Worm (Caenorhabditis elegans) whole organism, midembryonic: ENCODE data around the gene gcy-34.

Source experiments
- T22C8.4 ChIP-seq: fragments of 200-800 bp; sonication (Bioruptor generic); IDR thresholded peaks from 2 replicates; pipeline ENCODE4 v1.3.6; 2022; ENCODE audit warnings: missing genetic modification characterization, missing compliant biosample characterization
- cog-1 ChIP-seq: sonication (generic microtip); optimal IDR thresholded peaks from 2 replicates; lab custom pipeline; 2016; ENCODE audit warnings: missing genetic modification characterization, missing compliant biosample characterization
- flt-1 ChIP-seq: fragments of 200-800 bp; sonication (Bioruptor generic); IDR thresholded peaks from 2 replicates; pipeline ENCODE4 v1.3.6; 2022; ENCODE audit warnings: missing genetic modification characterization, missing compliant biosample characterization
- klf-2 ChIP-seq: fragments of 200-800 bp; sonication (Bioruptor generic); conservative IDR thresholded peaks from 2 replicates; pipeline ENCODE4 v1.3.6; 2022; ENCODE audit warnings: missing genetic modification reagents, missing genetic modification characterization, missing compliant biosample characterization
- med-1 ChIP-seq: sonication (generic microtip); optimal IDR thresholded peaks from 2 replicates; lab custom pipeline; 2017; ENCODE audit warnings: missing genetic modification characterization, mild to moderate bottlenecking, missing compliant biosample characterization, antibody characterized with exemption, missing genetic modification reagents; ENCODE audit not compliant: insufficient read depth
- ref-1 ChIP-seq: fragments of 200-800 bp; sonication (Bioruptor generic); conservative IDR thresholded peaks from 2 replicates; pipeline ENCODE4 v1.3.6; 2022; ENCODE audit warnings: missing genetic modification reagents, missing genetic modification characterization, missing compliant biosample characterization
- tab-1 ChIP-seq: fragments of 200-800 bp; sonication (Bioruptor generic); IDR thresholded peaks from 2 replicates; pipeline ENCODE4 v1.3.6; 2022; ENCODE audit warnings: missing genetic modification characterization, missing compliant biosample characterization
- ztf-23 ChIP-seq: fragments of 200-800 bp; sonication (Bioruptor generic); IDR thresholded peaks from 2 replicates; pipeline ENCODE4 v1.3.6; 2022; ENCODE audit warnings: missing genetic modification reagents, missing genetic modification characterization, missing compliant biosample characterization
- ztf-29 ChIP-seq: fragments of 200-800 bp; sonication (Bioruptor generic); IDR thresholded peaks from 2 replicates; pipeline ENCODE4 v1.3.6; 2022; ENCODE audit warnings: missing genetic modification reagents, missing genetic modification characterization, missing compliant biosample characterization

Gene gcy-34

ce11 chrV:13420640-13421039, 34.9 kb upstream of the gcy-34 start, which contains the start of gene srv-8:
Gene srv-8 (minus strand): TSS chrV:13420740.
- TF ChIP-seq ref-1 (GFP tag; lab: Robert Waterston, UW) (no peak), ztf-23 (no peak), cog-1 (tag; lab: Kevin White, UChicago) (no peak), T22C8.4 (no peak), klf-2 (no peak), med-1 (GFP tag; lab: Kevin White, UChicago) (no peak), flt-1 (GFP tag; lab: Robert Waterston, UW) (no peak), tab-1 (GFP tag; lab: Robert Waterston, UW) (no peak), ztf-29 (GFP tag; lab: Robert Waterston, UW) (no peak)

ce11 chrV:13417513-13417912, 31.8 kb upstream of the gcy-34 start, which contains the start of gene F53F1.6:
Gene F53F1.6 (minus strand): TSS chrV:13417613.
- TF ChIP-seq ztf-29 (GFP tag; lab: Robert Waterston, UW): no peak
- no peak for TF ChIP-seq ztf-23
- no peak for TF ChIP-seq flt-1 (GFP tag; lab: Robert Waterston, UW)
- no peak for TF ChIP-seq cog-1 (tag; lab: Kevin White, UChicago)
- TF ChIP-seq tab-1 (GFP tag; lab: Robert Waterston, UW): no peak
- TF ChIP-seq T22C8.4: no peak
- no peak for TF ChIP-seq klf-2
- TF ChIP-seq med-1 (GFP tag; lab: Kevin White, UChicago): no peak
- no peak for TF ChIP-seq ref-1 (GFP tag; lab: Robert Waterston, UW)

DNA sequence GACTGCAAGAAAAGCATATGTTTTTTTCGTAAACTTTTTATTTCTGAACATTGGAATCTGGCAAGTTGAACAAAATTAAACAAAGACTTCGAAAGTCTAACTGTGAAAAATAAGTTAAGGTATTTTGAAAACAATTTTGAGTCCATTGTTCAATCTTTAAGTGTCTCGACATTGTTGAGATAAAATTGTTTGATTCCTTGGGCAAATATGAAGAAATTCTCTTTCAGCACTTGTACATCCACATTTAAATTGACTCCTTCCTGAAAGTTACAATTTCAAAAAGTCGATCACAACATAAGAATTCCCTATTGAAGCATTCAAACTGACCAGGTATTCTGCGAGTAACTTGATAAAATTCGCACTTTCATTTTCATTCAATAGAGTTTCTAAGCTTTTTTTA, 30.4 kb upstream of the gcy-34 start:
- TF ChIP-seq tab-1 (GFP tag; lab: Robert Waterston, UW): no peak
- TF ChIP-seq ztf-23: no peak
- no peak for TF ChIP-seq ztf-29 (GFP tag; lab: Robert Waterston, UW)
- no peak for TF ChIP-seq T22C8.4
- TF ChIP-seq cog-1 (tag; lab: Kevin White, UChicago): no peak
- no peak for TF ChIP-seq med-1 (GFP tag; lab: Kevin White, UChicago)
- no peak for TF ChIP-seq ref-1 (GFP tag; lab: Robert Waterston, UW)
- TF ChIP-seq klf-2: no peak
- TF ChIP-seq flt-1 (GFP tag; lab: Robert Waterston, UW): no peak

- no peak for TF ChIP-seq ztf-23
- TF ChIP-seq ztf-29 (GFP tag; lab: Robert Waterston, UW): no peak
- no peak for TF ChIP-seq ref-1 (GFP tag; lab: Robert Waterston, UW)
- TF ChIP-seq klf-2: no peak; the same call in 1 of the 2 replicates
- no peak for TF ChIP-seq cog-1 (tag; lab: Kevin White, UChicago)
- TF ChIP-seq flt-1 (GFP tag; lab: Robert Waterston, UW): no peak
- no peak for TF ChIP-seq med-1 (GFP tag; lab: Kevin White, UChicago)
- no peak for TF ChIP-seq T22C8.4
- no peak for TF ChIP-seq tab-1 (GFP tag; lab: Robert Waterston, UW)
These were observed 29.8 kb upstream of the gcy-34 start for ce11 chrV:13415462-13415861.

- TF ChIP-seq ref-1 (GFP tag; lab: Robert Waterston, UW) (no peak), ztf-23 (no peak), klf-2 (no peak), cog-1 (tag; lab: Kevin White, UChicago) (no peak), med-1 (GFP tag; lab: Kevin White, UChicago) (no peak), flt-1 (GFP tag; lab: Robert Waterston, UW) (no peak), tab-1 (GFP tag; lab: Robert Waterston, UW) (no peak), T22C8.4 (no peak)
These were observed 28.9 kb upstream of the gcy-34 start, which contains the start of gene cut-2 for ce11 chrV:13414585-13414984. Gene cut-2 (plus strand): TSS chrV:13414949.

DNA sequence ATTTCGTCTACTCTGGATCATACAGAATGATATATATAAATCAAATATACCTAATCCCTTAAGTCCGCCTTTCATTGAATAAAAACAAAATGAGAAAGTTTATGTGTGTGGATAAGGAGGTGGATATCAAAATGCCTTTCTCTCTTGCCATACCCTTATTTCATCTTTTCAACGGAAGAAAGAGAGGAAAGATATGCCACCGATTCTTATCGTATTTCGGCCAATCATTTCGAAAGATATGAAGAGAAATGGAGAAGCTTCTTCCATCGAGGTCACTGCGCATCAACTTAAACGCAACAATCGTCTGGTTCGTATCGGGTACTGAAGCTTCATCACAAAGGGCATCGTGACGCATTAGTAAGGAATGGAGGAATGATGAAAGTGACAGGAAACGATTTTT, 27.6 kb upstream of the gcy-34 start:
- TF ChIP-seq klf-2 (no peak), med-1 (GFP tag; lab: Kevin White, UChicago) (no peak), flt-1 (GFP tag; lab: Robert Waterston, UW) (no peak), T22C8.4 (no peak), ztf-23 (no peak), cog-1 (tag; lab: Kevin White, UChicago) (no peak), ztf-29 (GFP tag; lab: Robert Waterston, UW) (no peak), ref-1 (GFP tag; lab: Robert Waterston, UW) (no peak), tab-1 (GFP tag; lab: Robert Waterston, UW) (no peak)

DNA sequence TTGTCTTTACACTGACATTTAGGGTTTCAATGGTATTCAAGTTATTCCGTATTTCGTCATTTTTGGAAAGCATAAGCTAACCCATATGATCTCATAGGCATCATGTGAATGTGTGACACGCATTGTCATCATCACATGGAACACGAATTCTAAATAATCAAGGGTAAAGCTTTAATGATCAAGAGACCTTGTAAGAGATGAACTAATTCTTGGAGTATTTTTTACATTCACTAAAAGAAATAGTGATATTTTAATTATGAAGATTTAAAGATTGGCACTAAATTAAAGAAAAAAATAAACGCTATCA, 26.2 kb upstream of the gcy-34 start:
- TF ChIP-seq cog-1 (tag; lab: Kevin White, UChicago): no peak

ce11 chrV:13411225-13411991, 25.7 kb upstream of the gcy-34 start:
- TF ChIP-seq med-1 (GFP tag; lab: Kevin White, UChicago) (no peak), cog-1 (tag; lab: Kevin White, UChicago) (no peak), ztf-23 (no peak), T22C8.4 (no peak), klf-2 (no peak), ztf-29 (GFP tag; lab: Robert Waterston, UW) (no peak), tab-1 (GFP tag; lab: Robert Waterston, UW) (no peak), ref-1 (GFP tag; lab: Robert Waterston, UW) (no peak), flt-1 (GFP tag; lab: Robert Waterston, UW) (no peak)

- TF ChIP-seq ztf-23 (no peak), T22C8.4 (no peak), med-1 (GFP tag; lab: Kevin White, UChicago) (no peak), cog-1 (tag; lab: Kevin White, UChicago) (no peak), klf-2 (no peak), tab-1 (GFP tag; lab: Robert Waterston, UW) (no peak), ztf-29 (GFP tag; lab: Robert Waterston, UW) (no peak), ref-1 (GFP tag; lab: Robert Waterston, UW) (no peak), flt-1 (GFP tag; lab: Robert Waterston, UW) (no peak)
These were observed 25.0 kb upstream of the gcy-34 start, which contains the start of gene F53F1.4 for ce11 chrV:13410688-13411087. Gene F53F1.4 (plus strand): TSS chrV:13411077.
